Worm (Caenorhabditis elegans) whole organism, mixed stage, embryonic: ENCODE results near the gene nhr-272.

Experiments used
- M03D4.4 ChIP-seq: sonication (generic microtip); optimal IDR thresholded peaks from 2 replicates; lab custom pipeline; 2017; ENCODE audit warnings: mild to moderate bottlenecking, missing genetic modification characterization, missing compliant biosample characterization
- bed-3 ChIP-seq: fragments of 200-800 bp; sonication (Bioruptor generic); optimal IDR thresholded peaks from 3 replicates; lab custom pipeline; 2018; ENCODE audit warnings: mild to moderate bottlenecking, missing genetic modification characterization, moderate library complexity, missing compliant biosample characterization
- blmp-1 ChIP-seq: fragments of 150-350 bp; optimal IDR thresholded peaks from 2 replicates; lab custom pipeline; 2014; ENCODE audit warnings: missing biosample characterization, missing genetic modification characterization
- ceh-39 ChIP-seq: fragments of 150-350 bp; optimal IDR thresholded peaks from 2 replicates; lab custom pipeline; 2014; ENCODE audit warnings: missing biosample characterization, missing genetic modification characterization
- ceh-43 ChIP-seq: fragments of 200-800 bp; sonication (Bioruptor generic); optimal IDR thresholded peaks from 2 replicates; lab custom pipeline; 2018; ENCODE audit warnings: mild to moderate bottlenecking, missing genetic modification characterization, moderate library complexity, missing compliant biosample characterization
- ceh-83 ChIP-seq: fragments of 200-800 bp; sonication (Bioruptor generic); optimal IDR thresholded peaks from 2 replicates; lab custom pipeline; 2018; ENCODE audit warnings: mild to moderate bottlenecking, missing genetic modification characterization, missing compliant biosample characterization
- ces-1 ChIP-seq: fragments of 150-350 bp; optimal IDR thresholded peaks from 2 replicates; lab custom pipeline; 2014; ENCODE audit warnings: missing biosample characterization, missing genetic modification reagents, missing genetic modification characterization
- cnd-1 ChIP-seq: fragments of 200-800 bp; sonication (Bioruptor generic); optimal IDR thresholded peaks from 2 replicates; lab custom pipeline; 2018; ENCODE audit warnings: mild to moderate bottlenecking, missing genetic modification characterization, missing compliant biosample characterization
- drap-1 ChIP-seq: fragments of 200-800 bp; sonication (Bioruptor generic); optimal IDR thresholded peaks from 3 replicates; lab custom pipeline; 2018; ENCODE audit warnings: mild to moderate bottlenecking, missing genetic modification characterization, missing compliant biosample characterization
- elt-1 ChIP-seq: sonication (generic microtip); optimal IDR thresholded peaks from 2 replicates; lab custom pipeline; 2017; ENCODE audit warnings: missing genetic modification characterization, mild to moderate bottlenecking, missing compliant biosample characterization, antibody characterized with exemption, moderate library complexity, borderline replicate concordance; ENCODE audit not compliant: insufficient read depth
- elt-3 ChIP-seq: fragments of 150-350 bp; optimal IDR thresholded peaks from 2 replicates; lab custom pipeline; 2014; ENCODE audit warnings: missing biosample characterization, missing genetic modification characterization
- flh-1 ChIP-seq: fragments of 200-800 bp; sonication (Bioruptor generic); optimal IDR thresholded peaks from 2 replicates; lab custom pipeline; 2018; ENCODE audit warnings: mild to moderate bottlenecking, missing genetic modification characterization, moderate library complexity, missing compliant biosample characterization
- ham-2 ChIP-seq: fragments of 200-800 bp; sonication (Bioruptor generic); optimal IDR thresholded peaks from 2 replicates; lab custom pipeline; 2018; ENCODE audit warnings: mild to moderate bottlenecking, missing genetic modification characterization, missing compliant biosample characterization
- hlh-1 ChIP-seq: fragments of 150-350 bp; optimal IDR thresholded peaks from 2 replicates; lab custom pipeline; 2014; ENCODE audit warnings: missing biosample characterization, missing genetic modification reagents, missing genetic modification characterization
- lin-13 ChIP-seq: fragments of 150-350 bp; optimal IDR thresholded peaks from 2 replicates; lab custom pipeline; 2014; ENCODE audit warnings: missing biosample characterization, missing genetic modification characterization
- lin-32 ChIP-seq: fragments of 200-800 bp; sonication (Bioruptor generic); optimal IDR thresholded peaks from 2 replicates; lab custom pipeline; 2018; ENCODE audit warnings: mild to moderate bottlenecking, missing genetic modification characterization, missing compliant biosample characterization
- lsy-2 ChIP-seq: fragments of 150-350 bp; optimal IDR thresholded peaks from 2 replicates; lab custom pipeline; 2014; ENCODE audit warnings: missing biosample characterization, missing genetic modification characterization
- mab-5 ChIP-seq: fragments of 150-350 bp; optimal IDR thresholded peaks from 2 replicates; lab custom pipeline; 2014; ENCODE audit warnings: missing biosample characterization, missing genetic modification characterization
- mep-1 ChIP-seq: fragments of 150-350 bp; optimal IDR thresholded peaks from 2 replicates; lab custom pipeline; 2017; ENCODE audit warnings: missing biosample characterization, missing genetic modification reagents, missing genetic modification characterization, inconsistent platforms
- mls-2 ChIP-seq: sonication (generic microtip); optimal IDR thresholded peaks from 2 replicates; lab custom pipeline; 2016; ENCODE audit warnings: mild to moderate bottlenecking, missing genetic modification characterization, moderate library complexity, missing compliant biosample characterization
- nhr-12 ChIP-seq: fragments of 150-350 bp; optimal IDR thresholded peaks from 2 replicates; lab custom pipeline; 2014; ENCODE audit warnings: missing biosample characterization, missing genetic modification characterization
- nhr-2 ChIP-seq: fragments of 150-350 bp; optimal IDR thresholded peaks from 2 replicates; lab custom pipeline; 2014; ENCODE audit warnings: missing biosample characterization, missing genetic modification characterization
- nhr-237 ChIP-seq: fragments of 150-350 bp; optimal IDR thresholded peaks from 2 replicates; lab custom pipeline; 2014; ENCODE audit warnings: missing biosample characterization, missing genetic modification characterization
- nhr-28 ChIP-seq: fragments of 150-350 bp; optimal IDR thresholded peaks from 2 replicates; lab custom pipeline; 2014; ENCODE audit warnings: missing biosample characterization, missing genetic modification characterization
- nhr-76 ChIP-seq: sonication (generic microtip); optimal IDR thresholded peaks from 2 replicates; lab custom pipeline; 2017; ENCODE audit warnings: missing biosample characterization, missing genetic modification characterization
- pha-4 ChIP-seq: fragments of 150-350 bp; optimal IDR thresholded peaks from 2 replicates; lab custom pipeline; 2018; ENCODE audit warnings: missing biosample characterization, missing genetic modification reagents, missing genetic modification characterization
- sem-2 ChIP-seq: fragments of 200-800 bp; sonication (Bioruptor generic); optimal IDR thresholded peaks from 2 replicates; lab custom pipeline; 2018; ENCODE audit warnings: mild to moderate bottlenecking, missing genetic modification characterization, missing compliant biosample characterization
- snpc-4 ChIP-seq: fragments of 150-350 bp; optimal IDR thresholded peaks from 2 replicates; lab custom pipeline; 2014; ENCODE audit warnings: missing biosample characterization, missing genetic modification characterization
- sptf-1 ChIP-seq: sonication (generic microtip); optimal IDR thresholded peaks from 2 replicates; lab custom pipeline; 2017; ENCODE audit warnings: mild to moderate bottlenecking, missing genetic modification characterization, moderate library complexity, missing compliant biosample characterization
- tbx-8 ChIP-seq: fragments of 200-800 bp; sonication (Bioruptor generic); optimal IDR thresholded peaks from 2 replicates; lab custom pipeline; 2018; ENCODE audit warnings: mild to moderate bottlenecking, missing genetic modification characterization, moderate library complexity, missing compliant biosample characterization
- unc-120 ChIP-seq: sonication (generic microtip); optimal IDR thresholded peaks from 2 replicates; lab custom pipeline; 2017; ENCODE audit warnings: missing genetic modification characterization, missing compliant biosample characterization; ENCODE audit not compliant: poor library complexity, severe bottlenecking
- unc-39 ChIP-seq: fragments of 150-350 bp; optimal IDR thresholded peaks from 2 replicates; lab custom pipeline; 2014; ENCODE audit warnings: missing biosample characterization, missing genetic modification characterization
- unc-62 ChIP-seq: fragments of 150-350 bp; optimal IDR thresholded peaks from 2 replicates; lab custom pipeline; 2014; ENCODE audit warnings: missing biosample characterization, missing genetic modification reagents, missing genetic modification characterization
- zip-8 ChIP-seq: fragments of 150-350 bp; optimal IDR thresholded peaks from 2 replicates; lab custom pipeline; 2014; ENCODE audit warnings: missing biosample characterization, missing genetic modification characterization
- ztf-11 ChIP-seq: fragments of 150-350 bp; optimal IDR thresholded peaks from 2 replicates; lab custom pipeline; 2014; ENCODE audit warnings: missing biosample characterization, missing genetic modification characterization

Gene nhr-272

DNA sequence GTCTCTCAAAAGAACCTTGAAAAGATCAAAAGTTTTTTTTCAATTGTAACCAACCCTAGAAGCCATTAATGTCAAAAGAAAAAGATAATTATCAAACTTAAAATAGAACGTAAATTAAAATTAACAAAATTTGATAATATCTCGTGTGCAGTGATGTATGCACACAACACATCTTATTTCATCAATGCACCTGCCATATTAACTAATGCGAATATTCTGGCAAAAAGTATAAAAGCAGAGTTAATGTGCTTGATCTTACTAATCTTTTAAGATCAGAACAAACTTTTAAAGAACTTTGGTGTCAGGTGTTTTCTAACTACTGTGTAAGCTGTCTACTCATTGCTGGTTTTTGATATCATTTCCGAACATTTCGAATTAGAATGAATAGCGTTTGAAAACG lies 1.9 kb downstream of the nhr-272 start:
- TF ChIP-seq unc-39 (no peak), ztf-11 (no peak), hlh-1 (tag; lab: Kevin White, UChicago) (no peak), snpc-4 (tag; lab: Kevin White, UChicago) (no peak), mep-1 (tag; lab: Kevin White, UChicago) (no peak), ceh-43 (GFP tag; lab: Kevin White, UChicago) (no peak), drap-1 (GFP tag; lab: Kevin White, UChicago) (no peak), flh-1 (GFP tag; lab: Kevin White, UChicago) (no peak), ham-2 (GFP tag; lab: Kevin White, UChicago) (no peak), lin-32 (GFP tag; lab: Kevin White, UChicago) (no peak), blmp-1 (tag; lab: Kevin White, UChicago) (no peak), mab-5 (tag; lab: Kevin White, UChicago) (no peak), mls-2 (tag; lab: Kevin White, UChicago) (no peak), lsy-2 (tag; lab: Kevin White, UChicago) (no peak), sptf-1 (tag; lab: Kevin White, UChicago) (no peak)

DNA sequence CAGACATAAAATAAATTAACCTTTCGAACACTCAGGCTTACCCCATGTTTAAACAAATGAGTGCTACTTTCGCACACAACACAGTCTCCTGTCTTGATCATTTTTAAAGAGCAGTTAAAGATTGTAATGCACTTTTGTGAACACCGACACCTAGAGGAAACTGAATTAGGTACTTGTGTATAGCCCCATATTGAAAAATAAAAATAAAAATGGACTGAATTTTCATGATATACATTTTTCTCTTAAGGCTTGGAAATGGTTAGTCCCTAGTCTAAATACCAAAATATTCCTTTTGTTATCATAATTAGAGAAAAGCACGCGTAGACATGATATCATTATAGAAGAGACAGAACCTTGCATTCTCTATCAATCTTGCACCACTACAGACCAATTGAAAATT lies 2.7 kb downstream of the nhr-272 start, which contains the start of gene nhr-214:
nhr-214 (minus strand) TSS at position 101 of the 400 bp plus-strand sequence.
- no peak for TF ChIP-seq nhr-2 (tag; lab: Kevin White, UChicago)
- no peak for TF ChIP-seq lsy-2 (tag; lab: Kevin White, UChicago)
- no peak for TF ChIP-seq ztf-11
- TF ChIP-seq nhr-28 (tag; lab: Kevin White, UChicago) = no peak

- TF ChIP-seq snpc-4 (tag; lab: Kevin White, UChicago) (no peak), unc-39 (no peak), ceh-43 (GFP tag; lab: Kevin White, UChicago) (no peak), lin-32 (GFP tag; lab: Kevin White, UChicago) (no peak), ces-1 (GFP tag; lab: Kevin White, UChicago) (no peak), zip-8 (tag; lab: Kevin White, UChicago) (no peak)
Measured at ce11 chrX:12700456-12700855, 4.2 kb downstream of the nhr-272 start, which contains the start of gene nhr-26. Gene nhr-26, minus strand, starts transcription at chrX:12700465.

DNA sequence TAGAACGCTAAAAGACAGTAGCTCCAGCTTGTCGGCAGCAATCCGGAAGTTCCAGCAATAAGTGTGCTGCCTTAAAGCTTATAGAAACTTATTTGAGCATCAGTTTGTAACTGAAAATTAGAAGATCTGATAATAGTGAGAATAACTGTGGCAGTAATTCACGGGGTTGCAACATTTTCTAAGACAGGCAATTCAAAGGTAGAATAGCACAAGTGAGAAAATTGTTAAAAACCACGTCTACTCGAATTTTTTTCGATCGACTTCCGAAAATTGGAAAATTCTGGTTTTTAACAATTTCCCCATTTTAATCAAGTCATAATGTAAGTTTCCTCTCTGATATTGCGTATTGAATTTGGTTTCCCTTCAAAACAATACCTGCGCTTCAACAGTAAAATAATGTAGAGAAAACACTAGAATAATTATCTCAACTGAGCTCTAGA lies 11.5 kb downstream of the nhr-272 start:
- TF ChIP-seq sptf-1 (tag; lab: Kevin White, UChicago) (peak; percentile 69), unc-120 (peak; percentile 11), blmp-1 (tag; lab: Kevin White, UChicago) (no peak), M03D4.4 (tag; lab: Kevin White, UChicago) (peak; percentile 55), hlh-1 (tag; lab: Kevin White, UChicago) (no peak), ham-2 (GFP tag; lab: Kevin White, UChicago) (no peak), mab-5 (tag; lab: Kevin White, UChicago) (no peak), mep-1 (tag; lab: Kevin White, UChicago) (no peak), ztf-11 (no peak), lin-13 (tag; lab: Kevin White, UChicago) (no peak), flh-1 (GFP tag; lab: Kevin White, UChicago) (no peak), nhr-237 (tag; lab: Kevin White, UChicago) (no peak), nhr-2 (tag; lab: Kevin White, UChicago) (no peak), elt-1 (tag; lab: Kevin White, UChicago) (no peak), mls-2 (tag; lab: Kevin White, UChicago) (peak; percentile 59), ceh-39 (tag; lab: Kevin White, UChicago) (no peak), lin-32 (GFP tag; lab: Kevin White, UChicago) (peak; percentile 50), nhr-76 (no peak), bed-3 (peak; percentile 44), ceh-83 (peak; percentile 81), cnd-1 (tag; lab: Kevin White, UChicago) (peak; percentile 53), unc-62 (GFP tag; lab: Kevin White, UChicago) (no peak), drap-1 (GFP tag; lab: Kevin White, UChicago) (peak; percentile 48), tbx-8 (GFP tag; lab: Kevin White, UChicago) (no peak), ceh-43 (GFP tag; lab: Kevin White, UChicago) (peak; percentile 54), nhr-12 (tag; lab: Kevin White, UChicago) (no peak), nhr-28 (tag; lab: Kevin White, UChicago) (no peak), zip-8 (tag; lab: Kevin White, UChicago) (no peak), unc-39 (no peak), snpc-4 (tag; lab: Kevin White, UChicago) (no peak), elt-3 (tag; lab: Kevin White, UChicago) (no peak), sem-2 (GFP tag; lab: Kevin White, UChicago) (no peak), ces-1 (GFP tag; lab: Kevin White, UChicago) (peak; percentile 67), lsy-2 (tag; lab: Kevin White, UChicago) (peak; percentile 46), pha-4 (tag; lab: Kevin White, UChicago) (no peak)
